Worm (Caenorhabditis elegans) whole organism, L4 larva: Measurements from ENCODE around the gene T22C8.3.
A peak's percentile ranks its signal among the peaks of the same experiment; 100 is the strongest.

Experiments
- F10B5.3 ChIP-seq: sonication (generic microtip); optimal IDR thresholded peaks from 2 replicates; lab custom pipeline; 2016; ENCODE audit warnings: mild to moderate bottlenecking, missing genetic modification characterization, missing compliant biosample characterization
- F37D6.2 ChIP-seq: sonication (generic microtip); optimal IDR thresholded peaks from 2 replicates; lab custom pipeline; 2016; ENCODE audit warnings: mild to moderate bottlenecking, missing genetic modification characterization, missing compliant biosample characterization
- R02D3.7 ChIP-seq: fragments of 150-350 bp; sonication (generic microtip); optimal IDR thresholded peaks from 3 replicates; lab custom pipeline; 2014; ENCODE audit warnings: missing biosample characterization, missing genetic modification characterization
- T20F7.1 ChIP-seq: fragments of 200-800 bp; sonication (Bioruptor generic); optimal IDR thresholded peaks from 2 replicates; lab custom pipeline; 2018; ENCODE audit warnings: mild to moderate bottlenecking, missing genetic modification characterization, missing compliant biosample characterization
- T26A8.4 ChIP-seq: fragments of 200-800 bp; sonication (Bioruptor generic); IDR thresholded peaks from 2 replicates; pipeline ENCODE4 v1.3.6; 2022; ENCODE audit warnings: missing genetic modification characterization, missing compliant biosample characterization
- Y105C5A.15 ChIP-seq: fragments of 200-800 bp; sonication (Bioruptor generic); IDR thresholded peaks from 2 replicates; pipeline ENCODE4 v1.3.6; 2022; ENCODE audit warnings: missing genetic modification characterization, missing compliant biosample characterization
- Y75B8A.6 ChIP-seq: fragments of 200-800 bp; sonication (Bioruptor generic); IDR thresholded peaks from 2 replicates; pipeline ENCODE4 v1.3.6; 2022; ENCODE audit warnings: missing genetic modification reagents, missing genetic modification characterization, missing compliant biosample characterization
- ZK337.2 ChIP-seq: fragments of 200-800 bp; sonication (Bioruptor generic); IDR thresholded peaks from 2 replicates; pipeline ENCODE4 v1.3.6; 2022; ENCODE audit warnings: missing genetic modification reagents, missing genetic modification characterization, missing compliant biosample characterization
- ama-1 ChIP-seq: fragments of 150-350 bp; optimal IDR thresholded peaks from 2 replicates; lab custom pipeline; 2014; ENCODE audit warnings: inconsistent platforms, mixed read lengths
- ceh-28 ChIP-seq: fragments of 150-350 bp; optimal IDR thresholded peaks from 2 replicates; lab custom pipeline; 2014; ENCODE audit warnings: missing biosample characterization, missing genetic modification reagents, missing genetic modification characterization
- ceh-32 ChIP-seq: sonication (generic microtip); optimal IDR thresholded peaks from 2 replicates; lab custom pipeline; 2016; ENCODE audit warnings: mild to moderate bottlenecking, missing genetic modification characterization, missing compliant biosample characterization; ENCODE audit not compliant: poor library complexity
- ceh-44 ChIP-seq: fragments of 200-800 bp; sonication (Bioruptor generic); IDR thresholded peaks from 2 replicates; pipeline ENCODE4 v1.3.6; 2022; ENCODE audit warnings: missing genetic modification reagents, missing genetic modification characterization, missing compliant biosample characterization
- ctbp-1 ChIP-seq: fragments of 200-800 bp; sonication (Bioruptor generic); IDR thresholded peaks from 2 replicates; pipeline ENCODE4 v1.3.6; 2022; ENCODE audit warnings: missing genetic modification reagents, missing genetic modification characterization, missing compliant biosample characterization
- daf-12 ChIP-seq: fragments of 150-350 bp; optimal IDR thresholded peaks from 2 replicates; lab custom pipeline; 2014; ENCODE audit warnings: missing biosample characterization, missing genetic modification reagents, missing genetic modification characterization
- daf-19 ChIP-seq: fragments of 200-800 bp; sonication (Bioruptor generic); conservative IDR thresholded peaks from 2 replicates; pipeline ENCODE4 v1.3.6; 2022; ENCODE audit warnings: missing genetic modification characterization, missing compliant biosample characterization
- dmd-6 ChIP-seq: fragments of 200-800 bp; sonication (Bioruptor generic); IDR thresholded peaks from 2 replicates; pipeline ENCODE4 v1.3.6; 2022; ENCODE audit warnings: missing genetic modification reagents, missing genetic modification characterization, missing compliant biosample characterization
- dpl-1 ChIP-seq: fragments of 150-350 bp; optimal IDR thresholded peaks from 2 replicates; lab custom pipeline; 2014; ENCODE audit warnings: missing biosample characterization, missing genetic modification reagents, missing genetic modification characterization
- dve-1 ChIP-seq: sonication (generic microtip); optimal IDR thresholded peaks from 2 replicates; lab custom pipeline; 2017; ENCODE audit warnings: antibody characterized with exemption, mild to moderate bottlenecking, missing genetic modification characterization, missing compliant biosample characterization; ENCODE audit not compliant: insufficient read depth
- egl-43 ChIP-seq: fragments of 200-800 bp; sonication (Bioruptor generic); IDR thresholded peaks from 2 replicates; pipeline ENCODE4 v1.3.6; 2022; ENCODE audit warnings: missing genetic modification reagents, missing genetic modification characterization, missing compliant biosample characterization
- fkh-10 ChIP-seq: fragments of 150-350 bp; optimal IDR thresholded peaks from 2 replicates; lab custom pipeline; 2014; ENCODE audit warnings: missing biosample characterization, missing genetic modification reagents, missing genetic modification characterization
- hlh-30 ChIP-seq: sonication (generic microtip); optimal IDR thresholded peaks from 2 replicates; lab custom pipeline; 2017; ENCODE audit warnings: antibody characterized with exemption, mild to moderate bottlenecking, missing genetic modification characterization, missing compliant biosample characterization; ENCODE audit not compliant: insufficient read depth
- lim-7 ChIP-seq: fragments of 200-800 bp; sonication (Bioruptor generic); IDR thresholded peaks from 2 replicates; pipeline ENCODE4 v1.3.6; 2022; ENCODE audit warnings: missing genetic modification characterization, missing compliant biosample characterization
- lin-1 ChIP-seq: fragments of 200-800 bp; sonication (Bioruptor generic); IDR thresholded peaks from 2 replicates; pipeline ENCODE4 v1.3.6; 2022; ENCODE audit warnings: missing genetic modification reagents, missing genetic modification characterization, missing compliant biosample characterization
- lin-13 ChIP-seq: fragments of 150-350 bp; optimal IDR thresholded peaks from 2 replicates; lab custom pipeline; 2014; ENCODE audit warnings: missing biosample characterization, missing genetic modification reagents, missing genetic modification characterization
- lin-38 ChIP-seq: fragments of 200-800 bp; sonication (Bioruptor generic); IDR thresholded peaks from 2 replicates; pipeline ENCODE4 v1.3.6; 2022; ENCODE audit warnings: missing genetic modification reagents, missing genetic modification characterization, missing compliant biosample characterization
- lsy-2 ChIP-seq, 2 experiments: fragments of 150-350 bp in 1 of 2; sonication (generic microtip) in 1 of 2; optimal IDR thresholded peaks; 2 replicates each; lab custom pipeline; 2014 to 2017; ENCODE audit warnings: missing biosample characterization in 2 of 2, missing genetic modification characterization in 2 of 2
- madf-5 ChIP-seq, 2 experiments: fragments of 200-800 bp; sonication (Bioruptor generic); IDR thresholded peaks; 2 replicates each; pipeline ENCODE4 v1.3.6; 2022; ENCODE audit warnings: missing compliant biosample characterization in 2 of 2, missing genetic modification characterization in 2 of 2
- mdt-29 ChIP-seq: fragments of 200-800 bp; sonication (Bioruptor generic); IDR thresholded peaks from 2 replicates; pipeline ENCODE4 v1.3.6; 2022; ENCODE audit warnings: missing genetic modification reagents, missing genetic modification characterization, missing compliant biosample characterization
- mep-1 ChIP-seq: fragments of 150-350 bp; sonication (generic microtip); optimal IDR thresholded peaks from 3 replicates; lab custom pipeline; 2014; ENCODE audit warnings: missing biosample characterization, missing genetic modification characterization
- mxl-3 ChIP-seq: fragments of 200-800 bp; sonication (Bioruptor generic); optimal IDR thresholded peaks from 2 replicates; lab custom pipeline; 2018; ENCODE audit warnings: mild to moderate bottlenecking, missing genetic modification characterization, missing compliant biosample characterization
- nhr-111 ChIP-seq: fragments of 200-800 bp; sonication (Bioruptor generic); optimal IDR thresholded peaks from 2 replicates; lab custom pipeline; 2018; ENCODE audit warnings: mild to moderate bottlenecking, missing genetic modification characterization, missing compliant biosample characterization
- nhr-41 ChIP-seq: fragments of 200-800 bp; sonication (Bioruptor generic); IDR thresholded peaks from 2 replicates; pipeline ENCODE4 v1.3.6; 2022; ENCODE audit warnings: missing genetic modification reagents, missing genetic modification characterization, missing compliant biosample characterization
- nhr-42 ChIP-seq: fragments of 200-800 bp; sonication (Bioruptor generic); IDR thresholded peaks from 2 replicates; pipeline ENCODE4 v1.3.6; 2022; ENCODE audit warnings: missing genetic modification characterization, missing compliant biosample characterization
- nhr-6 ChIP-seq: fragments of 150-350 bp; optimal IDR thresholded peaks from 2 replicates; lab custom pipeline; 2014; ENCODE audit warnings: missing biosample characterization, missing genetic modification characterization
- nhr-76 ChIP-seq: fragments of 150-350 bp; optimal IDR thresholded peaks from 2 replicates; lab custom pipeline; 2014; ENCODE audit warnings: missing biosample characterization, missing genetic modification characterization
- pha-4 ChIP-seq, 2 experiments: fragments of 150-350 bp in 1 of 2; fragments of 200-800 bp in 1 of 2; sonication (Bioruptor generic) in 1 of 2; IDR thresholded peaks in 1 of 2; optimal IDR thresholded peaks in 1 of 2; 2 replicates each; pipeline versions ENCODE4 v1.3.6 to Lab custom; 2014 to 2022; ENCODE audit warnings: missing genetic modification characterization in 2 of 2, missing genetic modification reagents in 2 of 2, missing biosample characterization in 1 of 2, missing compliant biosample characterization in 1 of 2
- set-16 ChIP-seq: fragments of 200-800 bp; sonication (Bioruptor generic); IDR thresholded peaks from 2 replicates; pipeline ENCODE4 v1.3.6; 2022; ENCODE audit warnings: missing genetic modification reagents, missing genetic modification characterization, missing compliant biosample characterization
- skn-1 ChIP-seq: fragments of 150-350 bp; optimal IDR thresholded peaks from 2 replicates; lab custom pipeline; 2014; ENCODE audit warnings: missing biosample characterization, missing genetic modification characterization
- snpc-1.2 ChIP-seq: fragments of 200-800 bp; sonication (Bioruptor generic); IDR thresholded peaks from 2 replicates; pipeline ENCODE4 v1.3.6; 2022; ENCODE audit warnings: missing genetic modification reagents, missing genetic modification characterization, missing compliant biosample characterization
- spr-3 ChIP-seq: fragments of 200-800 bp; sonication (Bioruptor generic); optimal IDR thresholded peaks from 2 replicates; lab custom pipeline; 2018; ENCODE audit warnings: mild to moderate bottlenecking, missing genetic modification characterization, missing compliant biosample characterization
- tra-1 ChIP-seq: fragments of 200-800 bp; sonication (Bioruptor generic); IDR thresholded peaks from 2 replicates; pipeline ENCODE4 v1.3.6; 2022; ENCODE audit warnings: missing genetic modification reagents, missing genetic modification characterization, missing compliant biosample characterization
- unc-62 ChIP-seq, 3 experiments: fragments of 150-350 bp in 1 of 3; sonication (generic microtip); optimal IDR thresholded peaks in 2 of 3; peaks in 1 of 3; 1 replicate in 1 of 3; 2 replicates in 2 of 3; lab custom pipeline; 2014 to 2017; ENCODE audit warnings: missing biosample characterization in 3 of 3, missing genetic modification characterization in 3 of 3, missing genetic modification reagents in 3 of 3, missing genotype in 1 of 3
- vab-7 ChIP-seq: fragments of 200-800 bp; sonication (Bioruptor generic); IDR thresholded peaks from 2 replicates; pipeline ENCODE4 v1.3.6; 2022; ENCODE audit warnings: missing genetic modification reagents, missing genetic modification characterization, missing compliant biosample characterization
- zfp-2 ChIP-seq: sonication (generic microtip); optimal IDR thresholded peaks from 2 replicates; lab custom pipeline; 2016; ENCODE audit warnings: mild to moderate bottlenecking, missing genetic modification characterization, missing compliant biosample characterization

The T22C8.3 gene

DNA sequence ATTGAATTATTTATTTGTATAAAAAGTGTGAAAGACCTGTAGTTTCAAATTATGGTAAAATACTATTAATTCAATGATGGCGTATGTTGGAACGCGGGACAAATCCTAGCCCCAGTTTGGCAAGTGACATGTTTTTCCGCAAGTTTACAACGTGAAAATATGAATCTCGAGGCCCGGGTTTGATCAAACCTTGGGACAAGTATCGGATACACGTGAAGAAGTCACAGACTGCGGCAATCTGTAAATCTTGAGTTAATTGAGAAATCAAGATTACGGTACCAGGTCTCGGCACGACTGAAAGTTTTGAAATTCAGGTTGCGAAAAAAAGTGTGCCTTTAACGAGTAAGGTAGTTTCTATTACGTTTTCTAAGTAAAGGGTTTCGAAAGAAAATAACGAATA, 38.7 kb downstream of the T22C8.3 start:
- TF ChIP-seq hlh-30 (tag; lab: Kevin White, UChicago) = peak; percentile 7
- TF ChIP-seq T20F7.1 (GFP tag; lab: Kevin White, UChicago) = no peak
- TF ChIP-seq lin-1 (GFP tag; lab: Robert Waterston, UW) = no peak
- TF ChIP-seq madf-5 (GFP tag; IDR thresholded peaks at IDR 0.05; lab: Robert Waterston, UW) = no peak
- peak; percentile 58 for TF ChIP-seq ama-1 (lab: Kevin White, UChicago)
- no peak for TF ChIP-seq Y75B8A.6 (GFP tag; lab: Robert Waterston, UW)
- no peak for TF ChIP-seq ZK337.2 (GFP tag; lab: Robert Waterston, UW)
- 0 out of 2 replicates have a peak, but pooled peaks have one; percentile 28 for TF ChIP-seq lin-38
- TF ChIP-seq T26A8.4 (GFP tag; lab: Robert Waterston, UW) = no peak
- no peak for TF ChIP-seq daf-19 (GFP tag; lab: Robert Waterston, UW)
- TF ChIP-seq, all 104 proteins: peak for 3

- TF ChIP-seq lim-7 (no peak), egl-43 (GFP tag; lab: Robert Waterston, UW) (no peak), dmd-6 (GFP tag; lab: Robert Waterston, UW) (no peak)
These were observed 40.1 kb downstream of the T22C8.3 start, which contains the start of gene arl-1 for ce11 chrII:8581700-8582099. arl-1 (plus strand) TSS chrII:8582000.

ce11 chrII:8577509-8578099, 44.2 kb downstream of the T22C8.3 start, which contains the start of gene F54C9.9:
F54C9.9 (plus strand) TSS chrII:8578049.
- TF ChIP-seq nhr-41 (GFP tag; lab: Robert Waterston, UW) = no peak
- no peak for TF ChIP-seq zfp-2 (tag; lab: Kevin White, UChicago)
- TF ChIP-seq nhr-6 = no peak
- no peak for TF ChIP-seq nhr-76 (tag; lab: Kevin White, UChicago)
- TF ChIP-seq T20F7.1 (GFP tag; lab: Kevin White, UChicago) = no peak
- no peak for TF ChIP-seq nhr-42
- TF ChIP-seq ZK337.2 (GFP tag; lab: Robert Waterston, UW) = no peak
- TF ChIP-seq ceh-28 = no peak
- TF ChIP-seq pha-4 (GFP tag; IDR thresholded peaks at IDR 0.05; lab: Robert Waterston, UW) = peak; percentile 55; the same call in 1 of the 2 replicates
- TF ChIP-seq pha-4 (tag; optimal IDR thresholded peaks at IDR 0.05; lab: Kevin White, UChicago) = no peak
- no peak for TF ChIP-seq skn-1 (tag; lab: Kevin White, UChicago)
- no peak for TF ChIP-seq tra-1 (GFP tag; lab: Robert Waterston, UW)
- TF ChIP-seq fkh-10 (GFP tag; lab: Kevin White, UChicago) = no peak
- no peak for TF ChIP-seq ctbp-1 (GFP tag; lab: Robert Waterston, UW)
- TF ChIP-seq dmd-6 (GFP tag; lab: Robert Waterston, UW) = no peak
- TF ChIP-seq Y105C5A.15 = no peak
- TF ChIP-seq Y75B8A.6 (GFP tag; lab: Robert Waterston, UW) = no peak
- TF ChIP-seq daf-12 = no peak
- no peak for TF ChIP-seq dve-1 (tag; lab: Kevin White, UChicago)
- TF ChIP-seq lim-7 = no peak
- TF ChIP-seq nhr-111 (GFP tag; lab: Kevin White, UChicago) = no peak
- TF ChIP-seq set-16 (GFP tag; lab: Robert Waterston, UW) = no peak
- TF ChIP-seq lsy-2 (tag; optimal IDR thresholded peaks at IDR 0.05; lab: Kevin White, UChicago) = peak in 1 of 2 experiments; percentile 61
- peak; percentile 4 for TF ChIP-seq dpl-1 (GFP tag; lab: Kevin White, UChicago)
- no peak for TF ChIP-seq spr-3 (GFP tag; lab: Kevin White, UChicago)
- peak; percentile 64; the same call in 1 of the 2 replicates for TF ChIP-seq snpc-1.2
- TF ChIP-seq R02D3.7 (tag; lab: Kevin White, UChicago) = no peak
- no peak for TF ChIP-seq daf-19 (GFP tag; lab: Robert Waterston, UW)
- no peak for TF ChIP-seq F10B5.3 (tag; lab: Kevin White, UChicago)
- peak; percentile 2 for TF ChIP-seq mep-1 (tag; lab: Kevin White, UChicago)
- no peak for TF ChIP-seq mdt-29 (GFP tag; lab: Robert Waterston, UW)
- TF ChIP-seq unc-62 (GFP tag; optimal IDR thresholded peaks at IDR 0.05 in 1 of 2; lab: Kevin White, UChicago) = no peak
- no peak for TF ChIP-seq unc-62 (tag; optimal IDR thresholded peaks at IDR 0.05; lab: Kevin White, UChicago)
- no peak for TF ChIP-seq F37D6.2
- TF ChIP-seq mxl-3 (GFP tag; lab: Kevin White, UChicago) = no peak
- no peak for TF ChIP-seq ceh-44 (GFP tag; lab: Robert Waterston, UW)
- peak; percentile 82 for TF ChIP-seq lin-38
- TF ChIP-seq lin-13 (GFP tag; lab: Kevin White, UChicago) = no peak
- TF ChIP-seq vab-7 = no peak
- TF ChIP-seq ceh-32 (tag; lab: Kevin White, UChicago) = no peak
